Comparison of ENCODE assay signal across 6 worm cellular contexts in genomic region chrX:8428319-8428888, ce11.
A peak's percentile ranks its signal among the peaks of the same experiment; 100 is the strongest.
TF ChIP-seq lines count a peak whose summit lies in the region.

Gene F08F1.3 (plus strand): TSS chrX:8428838.

TF ChIP-seq in whole organism, L1 larva, 84 proteins besides CTCF, POLR2A, EP300 and RAD21:
- TF ChIP-seq ceh-88 (GFP tag; IDR thresholded peaks at IDR 0.05; lab: Robert Waterston, UW): no peak
- TF ChIP-seq elt-2 (tag; optimal IDR thresholded peaks at IDR 0.05; lab: Kevin White, UChicago): peak; percentile 52
- no peak for TF ChIP-seq nhr-47 (tag; optimal IDR thresholded peaks at IDR 0.05; lab: Kevin White, UChicago)
- no peak for TF ChIP-seq lin-39 (tag; optimal IDR thresholded peaks at IDR 0.05; lab: Kevin White, UChicago)
- no peak for TF ChIP-seq snpc-4 (tag; optimal IDR thresholded peaks at IDR 0.05; lab: Kevin White, UChicago)

TF ChIP-seq in whole organism, L2 larva, 48 proteins besides CTCF, POLR2A, EP300 and RAD21:
- no peak for TF ChIP-seq egl-27 (tag; optimal IDR thresholded peaks at IDR 0.05; lab: Kevin White, UChicago)
- peak; percentile 42 for TF ChIP-seq fos-1 (tag; optimal IDR thresholded peaks at IDR 0.05; lab: Kevin White, UChicago)

TF ChIP-seq in whole organism, L3 larva, 47 proteins besides CTCF, POLR2A, EP300 and RAD21:
- TF ChIP-seq unc-62 (GFP tag; optimal IDR thresholded peaks at IDR 0.05; lab: Kevin White, UChicago) (no peak), ceh-9 (tag; optimal IDR thresholded peaks at IDR 0.05; lab: Kevin White, UChicago) (no peak), pqm-1 (tag; optimal IDR thresholded peaks at IDR 0.05; lab: Kevin White, UChicago) (peak; percentile 23), pha-4 (tag; optimal IDR thresholded peaks at IDR 0.05; lab: Kevin White, UChicago) (peak; percentile 42), elt-2 (tag; optimal IDR thresholded peaks at IDR 0.05; lab: Kevin White, UChicago) (peak; percentile 74)

TF ChIP-seq in whole organism, L4 larva, 104 proteins besides CTCF, POLR2A, EP300 and RAD21:
- TF ChIP-seq mdl-1 (tag; optimal IDR thresholded peaks at IDR 0.05; lab: Kevin White, UChicago): no peak
- TF ChIP-seq F26F4.8 (GFP tag; conservative IDR thresholded peaks at IDR 0.05; lab: Robert Waterston, UW): no peak
- no peak for TF ChIP-seq daf-16 (GFP tag; optimal IDR thresholded peaks at IDR 0.05; lab: Kevin White, UChicago)
- peak; percentile 83 for TF ChIP-seq daf-16 (tag; optimal IDR thresholded peaks at IDR 0.05; lab: Kevin White, UChicago)
- TF ChIP-seq hlh-30 (tag; optimal IDR thresholded peaks at IDR 0.05; lab: Kevin White, UChicago; ENCODE audit: insufficient read depth): no peak
- TF ChIP-seq nhr-28 (tag; optimal IDR thresholded peaks at IDR 0.05; lab: Kevin White, UChicago): peak; percentile 52
- no peak for TF ChIP-seq lin-38 (GFP tag; IDR thresholded peaks at IDR 0.05; lab: Robert Waterston, UW)
- TF ChIP-seq nhr-25 (tag; optimal IDR thresholded peaks at IDR 0.05; lab: Kevin White, UChicago; ENCODE audit: borderline replicate concordance, insufficient read depth): no peak
- TF ChIP-seq dmd-6 (GFP tag; IDR thresholded peaks at IDR 0.05; lab: Robert Waterston, UW): peak; percentile 29; the same call in 1 of the 2 replicates
- TF ChIP-seq arid-1 (GFP tag; conservative IDR thresholded peaks at IDR 0.05; lab: Robert Waterston, UW): no peak
- peak; percentile 78 for TF ChIP-seq dve-1 (tag; optimal IDR thresholded peaks at IDR 0.05; lab: Kevin White, UChicago; ENCODE audit: insufficient read depth)
- peak; percentile 21 for TF ChIP-seq hlh-11 (tag; optimal IDR thresholded peaks at IDR 0.05; lab: Kevin White, UChicago)
- peak; percentile 80 for TF ChIP-seq pqm-1 (tag; optimal IDR thresholded peaks at IDR 0.05; lab: Kevin White, UChicago)
- TF ChIP-seq zfp-2 (tag; optimal IDR thresholded peaks at IDR 0.05; lab: Kevin White, UChicago): no peak

TF ChIP-seq in whole organism, late embryonic, 69 proteins besides CTCF, POLR2A, EP300 and RAD21:
- TF ChIP-seq elt-2 (tag; optimal IDR thresholded peaks at IDR 0.05; lab: Kevin White, UChicago) (peak; percentile 55), unc-55 (GFP tag; optimal IDR thresholded peaks at IDR 0.05; lab: Kevin White, UChicago) (no peak)

TF ChIP-seq in whole organism, young adult, 124 proteins besides CTCF, POLR2A, EP300 and RAD21:
- no peak for TF ChIP-seq athp-1 (tag; optimal IDR thresholded peaks at IDR 0.05; lab: Kevin White, UChicago)
- TF ChIP-seq nhr-80 (tag; optimal IDR thresholded peaks at IDR 0.05; lab: Kevin White, UChicago): peak; percentile 52
- no peak for TF ChIP-seq fkh-3 (tag; optimal IDR thresholded peaks at IDR 0.05; lab: Kevin White, UChicago)
- no peak for TF ChIP-seq lin-40 (tag; optimal IDR thresholded peaks at IDR 0.05; lab: Kevin White, UChicago)
- no peak for TF ChIP-seq bed-2 (GFP tag; IDR thresholded peaks at IDR 0.05; lab: Robert Waterston, UW)
